Worm (Caenorhabditis elegans) whole organism, L4 larva: ENCODE results near the gene F21C10.10.

ENCODE experiments used
- pqm-1 ChIP-seq: sonication (generic microtip); optimal IDR thresholded peaks from 2 replicates; lab custom pipeline; 2017; ENCODE audit warnings: missing biosample characterization, missing genetic modification characterization
- snpc-4 ChIP-seq: fragments of 150-350 bp; optimal IDR thresholded peaks from 2 replicates; lab custom pipeline; 2014; ENCODE audit warnings: missing biosample characterization, missing genetic modification characterization

DNA sequence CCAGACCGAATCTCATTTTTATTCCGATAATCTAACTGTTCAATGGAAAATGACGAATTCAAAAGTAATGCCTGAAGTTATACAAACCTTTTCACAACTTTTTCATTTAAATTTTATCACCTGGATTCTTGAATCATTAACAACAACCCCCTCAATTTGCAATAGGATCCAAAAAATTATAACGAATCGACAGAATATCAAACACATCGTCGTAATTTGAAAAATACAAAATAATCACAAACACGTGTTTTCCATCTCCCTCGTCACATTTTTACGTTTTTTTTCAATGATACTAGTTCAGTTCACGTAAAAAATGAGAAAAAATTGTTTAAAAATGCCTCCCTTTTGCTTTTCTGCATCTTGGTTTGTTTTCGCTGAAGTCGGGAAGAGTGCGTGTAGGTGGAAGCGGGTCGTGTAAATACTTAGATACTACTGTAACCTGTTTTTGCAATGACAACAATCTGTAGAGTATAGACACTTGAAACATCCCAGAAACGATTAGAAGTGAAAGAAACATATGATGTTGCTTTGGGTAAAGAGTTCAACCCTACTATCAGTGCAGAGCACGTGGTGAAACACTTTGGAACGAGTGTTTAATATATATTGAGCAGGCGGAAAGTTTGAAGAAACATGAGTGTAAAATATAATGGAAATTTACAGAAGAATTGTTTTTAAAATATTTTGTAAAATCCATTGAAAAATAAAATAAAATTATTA lies 22.6 kb upstream of the F21C10.10 start, which contains the start of gene oac-50:
- TF ChIP-seq snpc-4 (tag; lab: Kevin White, UChicago) = no peak
- TF ChIP-seq pqm-1 (tag; lab: Kevin White, UChicago) = no peak
